Worm (Caenorhabditis elegans) whole organism, L1 larva: ENCODE measurements around the gene R166.2.

Experiments
- F16B12.6 ChIP-seq: fragments of 150-350 bp; optimal IDR thresholded peaks from 2 replicates; lab custom pipeline; 2014; ENCODE audit warnings: missing biosample characterization, missing genetic modification characterization
- aly-2 ChIP-seq: fragments of 150-350 bp; optimal IDR thresholded peaks from 2 replicates; lab custom pipeline; 2014; ENCODE audit warnings: missing biosample characterization, missing genetic modification characterization
- ama-1 ChIP-seq: fragments of 150-350 bp; optimal IDR thresholded peaks from 2 replicates; lab custom pipeline; 2014
- blmp-1 ChIP-seq: fragments of 150-350 bp; optimal IDR thresholded peaks from 2 replicates; lab custom pipeline; 2014; ENCODE audit warnings: missing biosample characterization, missing genetic modification characterization
- ceh-8 ChIP-seq: fragments of 200-800 bp; sonication (Bioruptor generic); optimal IDR thresholded peaks from 2 replicates; lab custom pipeline; 2018; ENCODE audit warnings: mild to moderate bottlenecking, missing genetic modification characterization, moderate library complexity, missing compliant biosample characterization
- ceh-82 ChIP-seq, 3 experiments: fragments of 150-350 bp in 1 of 3; sonication (generic microtip) in 2 of 3; optimal IDR thresholded peaks; 2 replicates each; lab custom pipeline; 2014 to 2017; ENCODE audit warnings: missing biosample characterization in 3 of 3, missing genetic modification characterization in 3 of 3
- ceh-88 ChIP-seq: fragments of 200-800 bp; sonication (Bioruptor generic); IDR thresholded peaks from 2 replicates; pipeline ENCODE4 v1.3.6; 2022; ENCODE audit warnings: missing genetic modification characterization, missing compliant biosample characterization
- ces-1 ChIP-seq: fragments of 150-350 bp; optimal IDR thresholded peaks from 2 replicates; lab custom pipeline; 2014; ENCODE audit warnings: missing biosample characterization, missing genetic modification reagents, missing genetic modification characterization
- dpl-1 ChIP-seq, 3 experiments: fragments of 150-350 bp in 2 of 3; sonication (generic microtip) in 1 of 3; optimal IDR thresholded peaks; 2 replicates each; lab custom pipeline; 2014 to 2017; ENCODE audit warnings: missing biosample characterization in 3 of 3, missing genetic modification characterization in 3 of 3, missing genetic modification reagents in 3 of 3
- dsc-1 ChIP-seq: sonication (generic microtip); optimal IDR thresholded peaks from 2 replicates; lab custom pipeline; 2016; ENCODE audit warnings: mild to moderate bottlenecking, missing genetic modification characterization, missing compliant biosample characterization
- efl-1 ChIP-seq, 4 experiments: fragments of 150-350 bp; optimal IDR thresholded peaks in 3 of 4; peaks in 1 of 4; 1 replicate in 1 of 4; 2 replicates in 3 of 4; lab custom pipeline; 2014; ENCODE audit warnings: missing biosample characterization in 2 of 4, missing genetic modification characterization in 2 of 4, missing genetic modification reagents in 2 of 4
- efl-3 ChIP-seq: fragments of 200-800 bp; sonication (Bioruptor generic); optimal IDR thresholded peaks from 2 replicates; lab custom pipeline; 2018; ENCODE audit warnings: mild to moderate bottlenecking, missing genetic modification characterization, missing compliant biosample characterization
- egl-13 ChIP-seq: sonication (generic microtip); optimal IDR thresholded peaks from 2 replicates; lab custom pipeline; 2016; ENCODE audit warnings: missing genotype, missing genetic modification reagents, missing genetic modification characterization, missing compliant biosample characterization
- egl-27 ChIP-seq, 2 experiments: fragments of 150-350 bp in 1 of 2; sonication (generic microtip); optimal IDR thresholded peaks; 3 replicates each; lab custom pipeline; 2017 to 2018; ENCODE audit warnings: missing biosample characterization in 2 of 2, missing genetic modification characterization in 2 of 2, missing genetic modification reagents in 2 of 2
- elt-2 ChIP-seq: sonication (generic microtip); optimal IDR thresholded peaks from 2 replicates; lab custom pipeline; 2016; ENCODE audit warnings: missing genetic modification characterization, mild to moderate bottlenecking, inconsistent platforms, missing compliant biosample characterization, missing genetic modification reagents
- elt-3 ChIP-seq, 6 experiments: fragments of 150-350 bp in 1 of 6; sonication (generic microtip); optimal IDR thresholded peaks; 2 replicates each; lab custom pipeline; 2017 to 2018; ENCODE audit warnings: missing biosample characterization in 6 of 6, missing genetic modification characterization in 6 of 6, inconsistent platforms in 1 of 6
- ets-5 ChIP-seq: fragments of 200-800 bp; sonication (Bioruptor generic); IDR thresholded peaks from 2 replicates; pipeline ENCODE4 v1.3.6; 2022; ENCODE audit warnings: missing genetic modification characterization, missing compliant biosample characterization
- fkh-4 ChIP-seq: sonication (generic microtip); optimal IDR thresholded peaks from 2 replicates; lab custom pipeline; 2016; ENCODE audit warnings: missing compliant biosample characterization, missing genetic modification characterization, borderline replicate concordance
- fos-1 ChIP-seq: fragments of 150-350 bp; optimal IDR thresholded peaks from 2 replicates; lab custom pipeline; 2014; ENCODE audit warnings: missing biosample characterization, missing genetic modification characterization
- hlh-17 ChIP-seq: fragments of 200-800 bp; sonication (Bioruptor generic); optimal IDR thresholded peaks from 2 replicates; lab custom pipeline; 2018; ENCODE audit warnings: missing genetic modification characterization, mild to moderate bottlenecking, missing compliant biosample characterization, moderate library complexity, borderline replicate concordance
- hpl-2 ChIP-seq: fragments of 150-350 bp; optimal IDR thresholded peaks from 2 replicates; lab custom pipeline; 2014; ENCODE audit warnings: missing biosample characterization, missing genetic modification reagents, missing genetic modification characterization
- irx-1 ChIP-seq: sonication (generic microtip); optimal IDR thresholded peaks from 2 replicates; lab custom pipeline; 2016; ENCODE audit warnings: missing genetic modification characterization, missing compliant biosample characterization
- jun-1 ChIP-seq: fragments of 150-350 bp; optimal IDR thresholded peaks from 2 replicates; lab custom pipeline; 2014; ENCODE audit warnings: missing biosample characterization, missing genetic modification reagents, missing genetic modification characterization
- lin-14 ChIP-seq: fragments of 200-800 bp; sonication (Bioruptor generic); optimal IDR thresholded peaks from 2 replicates; lab custom pipeline; 2018; ENCODE audit warnings: mild to moderate bottlenecking, missing genetic modification characterization, moderate library complexity, missing compliant biosample characterization
- lin-35 ChIP-seq, 2 experiments: fragments of 150-350 bp; optimal IDR thresholded peaks; 2 replicates each; lab custom pipeline; 2014; ENCODE audit warnings: missing biosample characterization in 2 of 2, missing genetic modification characterization in 2 of 2, missing genetic modification reagents in 2 of 2
- lir-3 ChIP-seq: sonication (generic microtip); optimal IDR thresholded peaks from 2 replicates; lab custom pipeline; 2016; ENCODE audit warnings: mild to moderate bottlenecking, missing genetic modification characterization, moderate library complexity, missing compliant biosample characterization; ENCODE audit not compliant: poor library complexity
- lsy-2 ChIP-seq, 2 experiments: fragments of 150-350 bp; optimal IDR thresholded peaks; 2 replicates each; lab custom pipeline; 2014; ENCODE audit warnings: missing biosample characterization in 2 of 2, missing genetic modification characterization in 2 of 2
- mdl-1 ChIP-seq, 2 experiments: fragments of 150-350 bp; optimal IDR thresholded peaks; 2 replicates each; lab custom pipeline; 2014 to 2017; ENCODE audit warnings: missing biosample characterization in 2 of 2, missing genetic modification characterization in 2 of 2, inconsistent platforms in 1 of 2
- mef-2 ChIP-seq: fragments of 150-350 bp; optimal IDR thresholded peaks from 2 replicates; lab custom pipeline; 2014; ENCODE audit warnings: missing biosample characterization, missing genetic modification characterization
- mep-1 ChIP-seq: fragments of 150-350 bp; optimal IDR thresholded peaks from 2 replicates; lab custom pipeline; 2014; ENCODE audit warnings: missing biosample characterization, missing genetic modification characterization
- nhr-11 ChIP-seq: fragments of 150-350 bp; optimal IDR thresholded peaks from 2 replicates; lab custom pipeline; 2014; ENCODE audit warnings: missing biosample characterization, missing genetic modification characterization
- nhr-12 ChIP-seq: sonication (generic microtip); optimal IDR thresholded peaks from 2 replicates; lab custom pipeline; 2017; ENCODE audit warnings: missing biosample characterization, missing genetic modification characterization
- nhr-19 ChIP-seq: fragments of 200-800 bp; sonication (Bioruptor generic); conservative IDR thresholded peaks from 2 replicates; pipeline ENCODE4 v1.3.6; 2022; ENCODE audit warnings: missing genetic modification characterization, missing compliant biosample characterization
- nhr-20 ChIP-seq: sonication (generic microtip); optimal IDR thresholded peaks from 2 replicates; lab custom pipeline; 2016; ENCODE audit warnings: mild to moderate bottlenecking, missing genetic modification characterization, missing compliant biosample characterization
- nhr-47 ChIP-seq: sonication (generic microtip); optimal IDR thresholded peaks from 2 replicates; lab custom pipeline; 2016; ENCODE audit warnings: mild to moderate bottlenecking, missing genetic modification characterization, moderate library complexity, missing compliant biosample characterization
- nhr-71 ChIP-seq: sonication (generic microtip); optimal IDR thresholded peaks from 2 replicates; lab custom pipeline; 2016; ENCODE audit warnings: mild to moderate bottlenecking, missing genetic modification characterization, moderate library complexity, missing compliant biosample characterization
- nhr-77 ChIP-seq: fragments of 150-350 bp; optimal IDR thresholded peaks from 2 replicates; lab custom pipeline; 2014; ENCODE audit warnings: missing biosample characterization, missing genetic modification characterization
- nhr-85 ChIP-seq: sonication (generic microtip); peaks from one replicate; lab custom pipeline; 2016; ENCODE audit warnings: missing genetic modification characterization, inconsistent platforms, missing compliant biosample characterization
- pax-3 ChIP-seq: fragments of 200-800 bp; sonication (Bioruptor generic); optimal IDR thresholded peaks from 2 replicates; lab custom pipeline; 2018; ENCODE audit warnings: mild to moderate bottlenecking, missing genetic modification characterization, moderate library complexity, missing compliant biosample characterization
- pqm-1 ChIP-seq: sonication (generic microtip); optimal IDR thresholded peaks from 3 replicates; lab custom pipeline; 2017; ENCODE audit warnings: missing biosample characterization, missing genetic modification characterization
- rnt-1 ChIP-seq: sonication (generic microtip); optimal IDR thresholded peaks from 2 replicates; lab custom pipeline; 2016; ENCODE audit warnings: mild to moderate bottlenecking, missing genetic modification characterization, moderate library complexity, missing compliant biosample characterization
- snpc-4 ChIP-seq: fragments of 150-350 bp; optimal IDR thresholded peaks from 2 replicates; lab custom pipeline; 2014; ENCODE audit warnings: missing biosample characterization, missing genetic modification characterization
- sox-4 ChIP-seq: sonication (generic microtip); optimal IDR thresholded peaks from 2 replicates; lab custom pipeline; 2016; ENCODE audit warnings: missing genetic modification characterization, missing compliant biosample characterization
- swsn-7 ChIP-seq: sonication (generic microtip); optimal IDR thresholded peaks from 2 replicates; lab custom pipeline; 2016; ENCODE audit warnings: missing genetic modification characterization, missing compliant biosample characterization
- tbx-2 ChIP-seq: sonication (generic microtip); optimal IDR thresholded peaks from 2 replicates; lab custom pipeline; 2016; ENCODE audit warnings: missing genetic modification characterization, missing compliant biosample characterization
- unc-30 ChIP-seq: sonication (generic microtip); optimal IDR thresholded peaks from 2 replicates; lab custom pipeline; 2017; ENCODE audit warnings: missing biosample characterization, missing genetic modification characterization
- vab-15 ChIP-seq: sonication (generic microtip); optimal IDR thresholded peaks from 2 replicates; lab custom pipeline; 2017; ENCODE audit warnings: missing genotype, mild to moderate bottlenecking, missing genetic modification characterization, missing compliant biosample characterization
- xbp-1 ChIP-seq: sonication (generic microtip); optimal IDR thresholded peaks from 2 replicates; lab custom pipeline; 2016; ENCODE audit warnings: missing genetic modification characterization, missing compliant biosample characterization
- ztf-4 ChIP-seq: fragments of 150-350 bp; optimal IDR thresholded peaks from 2 replicates; lab custom pipeline; 2014; ENCODE audit warnings: missing biosample characterization, missing genetic modification characterization

Gene R166.2

DNA sequence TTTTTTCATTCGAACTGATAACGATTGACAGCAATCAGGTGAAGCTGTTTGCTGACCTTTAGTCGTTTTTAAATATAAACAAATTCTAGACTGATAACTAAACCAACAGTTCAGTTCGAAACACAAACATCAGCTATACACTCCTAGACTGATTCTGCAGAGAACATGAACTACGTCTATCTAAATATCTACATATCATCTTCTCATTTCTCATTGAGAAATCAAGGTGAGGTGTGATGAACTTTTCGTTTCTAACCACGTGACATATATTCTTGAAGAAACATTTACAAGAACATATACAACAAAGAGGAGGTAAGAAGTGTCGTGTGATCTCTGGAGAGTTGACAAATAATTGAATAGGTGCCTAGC, 19.7 kb upstream of the R166.2 start (continued):
- peak; percentile 22 for TF ChIP-seq elt-2 (tag; lab: Kevin White, UChicago)
- peak; percentile 88 for TF ChIP-seq mep-1 (tag; lab: Kevin White, UChicago)
- TF ChIP-seq xbp-1 (tag; lab: Kevin White, UChicago) = peak; percentile 30
- TF ChIP-seq mdl-1 (tag; optimal IDR thresholded peaks at IDR 0.05; lab: Kevin White, UChicago) = peak in 1 of 2 experiments; percentile 47
- peak; percentile 92 for TF ChIP-seq nhr-71 (tag; lab: Kevin White, UChicago)
- TF ChIP-seq tbx-2 = peak; percentile 52
- no peak for TF ChIP-seq sox-4 (tag; lab: Kevin White, UChicago)
- no peak for TF ChIP-seq nhr-11 (tag; lab: Kevin White, UChicago)
- TF ChIP-seq blmp-1 (tag; lab: Kevin White, UChicago) = peak; percentile 79
- peak in 2 of 6 experiments; percentile 44 to 85 for TF ChIP-seq elt-3 (tag; optimal IDR thresholded peaks at IDR 0.05; lab: Kevin White, UChicago)
- TF ChIP-seq lin-35 (GFP tag; optimal IDR thresholded peaks at IDR 0.05; lab: Kevin White, UChicago) = peak; percentile 30 to 77
- peak; percentile 53 for TF ChIP-seq irx-1
- no peak for TF ChIP-seq egl-13 (tag; lab: Kevin White, UChicago)
- TF ChIP-seq lir-3 = peak; percentile 45
- no peak for TF ChIP-seq ceh-82 (tag; optimal IDR thresholded peaks at IDR 0.05; lab: Kevin White, UChicago)
- peak; percentile 67 for TF ChIP-seq ama-1 (lab: Kevin White, UChicago)
- peak; percentile 37 for TF ChIP-seq swsn-7 (tag; lab: Kevin White, UChicago)
- TF ChIP-seq pax-3 (tag; lab: Kevin White, UChicago) = peak; percentile 15
- no peak for TF ChIP-seq efl-3
- TF ChIP-seq aly-2 (tag; lab: Kevin White, UChicago) = no peak
- TF ChIP-seq snpc-4 = peak; percentile 26
- no peak for TF ChIP-seq F16B12.6 (tag; lab: Kevin White, UChicago)
- peak; percentile 41 for TF ChIP-seq nhr-47 (tag; lab: Kevin White, UChicago)
- TF ChIP-seq nhr-19 = peak; percentile 75
- TF ChIP-seq efl-1 (optimal IDR thresholded peaks at IDR 0.05; lab: Kevin White, UChicago) = peak in 1 of 2 experiments; percentile 26
- peak in 1 of 2 experiments; percentile 31 for TF ChIP-seq efl-1 (GFP tag; optimal IDR thresholded peaks at IDR 0.05 in 1 of 2; lab: Kevin White, UChicago)
- TF ChIP-seq nhr-85 (tag; lab: Kevin White, UChicago) = peak; percentile 97
- no peak for TF ChIP-seq mef-2 (tag; lab: Kevin White, UChicago)
- TF ChIP-seq fos-1 (tag; lab: Kevin White, UChicago) = peak; percentile 15

ce11 chrII:10556550-10557205, 19.2 kb upstream of the R166.2 start:
- no peak for TF ChIP-seq nhr-20 (tag; lab: Kevin White, UChicago)
- no peak for TF ChIP-seq ces-1 (GFP tag; lab: Kevin White, UChicago)
- TF ChIP-seq nhr-12 (tag; lab: Kevin White, UChicago) = no peak
- TF ChIP-seq nhr-71 (tag; lab: Kevin White, UChicago) = no peak
- no peak for TF ChIP-seq ets-5
- no peak for TF ChIP-seq nhr-47 (tag; lab: Kevin White, UChicago)
- TF ChIP-seq ceh-88 (GFP tag; lab: Robert Waterston, UW) = no peak
- peak; percentile 22 for TF ChIP-seq rnt-1 (tag; lab: Kevin White, UChicago)
- no peak for TF ChIP-seq fkh-4 (tag; lab: Kevin White, UChicago)
- TF ChIP-seq egl-27 (tag; optimal IDR thresholded peaks at IDR 0.05; lab: Kevin White, UChicago) = no peak
- no peak for TF ChIP-seq unc-30
- TF ChIP-seq swsn-7 (tag; lab: Kevin White, UChicago) = no peak
- TF ChIP-seq dpl-1 (GFP tag; optimal IDR thresholded peaks at IDR 0.05; lab: Kevin White, UChicago) = no peak
- TF ChIP-seq efl-1 (optimal IDR thresholded peaks at IDR 0.05; lab: Kevin White, UChicago) = peak in 1 of 2 experiments; percentile 5
- TF ChIP-seq efl-1 (GFP tag; optimal IDR thresholded peaks at IDR 0.05 in 1 of 2; lab: Kevin White, UChicago) = peak in 1 of 2 experiments; percentile 91
- TF ChIP-seq nhr-11 (tag; lab: Kevin White, UChicago) = no peak
- peak in 1 of 2 experiments; percentile 27 for TF ChIP-seq lsy-2 (tag; optimal IDR thresholded peaks at IDR 0.05; lab: Kevin White, UChicago)
- no peak for TF ChIP-seq dsc-1 (tag; lab: Kevin White, UChicago)
- no peak for TF ChIP-seq mef-2 (tag; lab: Kevin White, UChicago)
- no peak for TF ChIP-seq lin-14 (GFP tag; lab: Kevin White, UChicago)
- TF ChIP-seq jun-1 (tag; lab: Kevin White, UChicago) = peak; percentile 12
- TF ChIP-seq ztf-4 (tag; lab: Kevin White, UChicago) = no peak
- TF ChIP-seq nhr-77 (tag; lab: Kevin White, UChicago) = no peak
- TF ChIP-seq pqm-1 = no peak
- TF ChIP-seq tbx-2 = no peak
- TF ChIP-seq snpc-4 = no peak
- no peak for TF ChIP-seq ceh-82 (tag; optimal IDR thresholded peaks at IDR 0.05; lab: Kevin White, UChicago)
- TF ChIP-seq vab-15 (tag; lab: Kevin White, UChicago) = no peak
- no peak for TF ChIP-seq ceh-8 (GFP tag; lab: Kevin White, UChicago)
- TF ChIP-seq hpl-2 (GFP tag; lab: Kevin White, UChicago) = no peak
- no peak for TF ChIP-seq elt-2 (tag; lab: Kevin White, UChicago)
- TF ChIP-seq hlh-17 (GFP tag; lab: Kevin White, UChicago) = no peak
